Worm (Caenorhabditis elegans) whole organism, young adult: ENCODE results near the gene K02F3.9.

Experiments used
- F49E8.2 ChIP-seq: sonication (generic microtip); optimal IDR thresholded peaks from 3 replicates; lab custom pipeline; 2017; ENCODE audit warnings: missing genetic modification characterization, mild to moderate bottlenecking, missing compliant biosample characterization, antibody characterized with exemption, moderate library complexity; ENCODE audit not compliant: insufficient read depth
- F57C9.4 ChIP-seq: sonication (generic microtip); optimal IDR thresholded peaks from 2 replicates; lab custom pipeline; 2017; ENCODE audit warnings: mild to moderate bottlenecking, missing genetic modification characterization, missing compliant biosample characterization
- K12H6.12 ChIP-seq: fragments of 200-800 bp; sonication (Bioruptor generic); optimal IDR thresholded peaks from 2 replicates; lab custom pipeline; 2018; ENCODE audit warnings: mild to moderate bottlenecking, missing genetic modification characterization, missing compliant biosample characterization
- Y53G8AR.9 ChIP-seq: fragments of 200-800 bp; sonication (Bioruptor generic); conservative IDR thresholded peaks from 2 replicates; pipeline ENCODE4 v1.3.6; 2022; ENCODE audit warnings: missing genetic modification reagents, missing genetic modification characterization, missing compliant biosample characterization
- ceh-91 ChIP-seq: fragments of 200-800 bp; sonication (Bioruptor generic); IDR thresholded peaks from 2 replicates; pipeline ENCODE4 v1.3.6; 2022; ENCODE audit warnings: missing genetic modification reagents, missing genetic modification characterization, missing compliant biosample characterization
- die-1 ChIP-seq: sonication (generic microtip); optimal IDR thresholded peaks from 2 replicates; lab custom pipeline; 2016; ENCODE audit warnings: missing genotype, mild to moderate bottlenecking, missing genetic modification characterization, missing compliant biosample characterization
- dpff-1 ChIP-seq: sonication (generic microtip); optimal IDR thresholded peaks from 2 replicates; lab custom pipeline; 2017; ENCODE audit warnings: mild to moderate bottlenecking, missing genetic modification characterization, missing compliant biosample characterization
- hrde-1 ChIP-seq: sonication (generic microtip); optimal IDR thresholded peaks from 2 replicates; lab custom pipeline; 2016; ENCODE audit warnings: missing genetic modification characterization, mild to moderate bottlenecking, missing compliant biosample characterization, moderate library complexity, missing genotype, missing genetic modification reagents, borderline replicate concordance
- hsf-1 ChIP-seq: fragments of 200-800 bp; sonication (Bioruptor generic); IDR thresholded peaks from 2 replicates; pipeline ENCODE4 v1.3.6; 2022; ENCODE audit warnings: missing genetic modification reagents, missing genetic modification characterization, missing compliant biosample characterization
- tlf-1 ChIP-seq: fragments of 200-800 bp; sonication (Bioruptor generic); optimal IDR thresholded peaks from 2 replicates; lab custom pipeline; 2018; ENCODE audit warnings: mild to moderate bottlenecking, missing genetic modification characterization, missing compliant biosample characterization
- unc-62 ChIP-seq: fragments of 150-350 bp; optimal IDR thresholded peaks from 2 replicates; lab custom pipeline; 2014; ENCODE audit warnings: missing biosample characterization, missing genetic modification reagents, missing genetic modification characterization
- ztf-26 ChIP-seq: sonication (generic microtip); optimal IDR thresholded peaks from 2 replicates; lab custom pipeline; 2017; ENCODE audit warnings: missing genetic modification characterization, missing compliant biosample characterization

DNA sequence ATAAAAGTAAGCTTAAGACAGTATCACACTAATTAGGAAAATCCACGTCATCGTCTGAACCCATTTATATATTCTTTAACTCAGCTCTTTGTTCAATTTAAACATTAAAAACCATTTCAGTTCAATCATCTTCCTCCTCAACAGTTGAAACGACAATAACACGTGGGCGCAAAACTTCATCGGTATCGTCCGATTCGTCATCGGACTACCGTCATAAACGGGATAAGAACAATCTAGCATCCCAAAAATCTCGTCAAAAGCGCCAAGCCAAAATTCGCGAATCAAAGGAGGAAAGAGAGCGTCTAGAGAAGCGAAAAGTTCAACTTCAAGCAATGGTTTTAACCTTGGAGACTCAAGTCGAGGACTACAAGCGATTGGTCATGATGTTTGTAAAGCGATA, 6.0 kb downstream of the K02F3.9 start:
- TF ChIP-seq hsf-1 (GFP tag; lab: Robert Waterston, UW) (no peak), dpff-1 (no peak), unc-62 (GFP tag; lab: Kevin White, UChicago) (no peak), F57C9.4 (tag; lab: Kevin White, UChicago) (no peak), Y53G8AR.9 (GFP tag; lab: Robert Waterston, UW) (no peak), K12H6.12 (tag; lab: Kevin White, UChicago) (no peak), hrde-1 (tag; lab: Kevin White, UChicago) (no peak), F49E8.2 (no peak), tlf-1 (GFP tag; lab: Kevin White, UChicago) (no peak), ceh-91 (GFP tag; lab: Robert Waterston, UW) (no peak), die-1 (tag; lab: Kevin White, UChicago) (no peak), ztf-26 (tag; lab: Kevin White, UChicago) (no peak)
